Worm (Caenorhabditis elegans) whole organism, young adult: ENCODE data around the gene glb-34.

Source experiments
- F22D6.2 ChIP-seq: sonication (generic microtip); optimal IDR thresholded peaks from 2 replicates; lab custom pipeline; 2016; ENCODE audit warnings: mild to moderate bottlenecking, missing genetic modification characterization, missing compliant biosample characterization
- F23B12.7 ChIP-seq: sonication (generic microtip); optimal IDR thresholded peaks from 2 replicates; lab custom pipeline; 2017; ENCODE audit warnings: missing genetic modification characterization, mild to moderate bottlenecking, missing compliant biosample characterization, antibody characterized with exemption, moderate library complexity; ENCODE audit not compliant: insufficient read depth
- F37B4.10 ChIP-seq: fragments of 200-800 bp; sonication (Bioruptor generic); IDR thresholded peaks from 2 replicates; pipeline ENCODE4 v1.3.6; 2022; ENCODE audit warnings: missing genetic modification characterization, missing compliant biosample characterization
- F52B5.7 ChIP-seq: sonication (generic microtip); optimal IDR thresholded peaks from 2 replicates; lab custom pipeline; 2016; ENCODE audit warnings: mild to moderate bottlenecking, missing genetic modification characterization, missing compliant biosample characterization
- F55B11.4 ChIP-seq: sonication (generic microtip); optimal IDR thresholded peaks from 2 replicates; lab custom pipeline; 2016; ENCODE audit warnings: missing compliant biosample characterization, missing genetic modification characterization, borderline replicate concordance; ENCODE audit not compliant: insufficient read depth
- F57A8.1 ChIP-seq: fragments of 200-800 bp; sonication (Bioruptor generic); optimal IDR thresholded peaks from 2 replicates; lab custom pipeline; 2018; ENCODE audit warnings: mild to moderate bottlenecking, missing genetic modification characterization, moderate library complexity, missing compliant biosample characterization
- K12H6.12 ChIP-seq: fragments of 200-800 bp; sonication (Bioruptor generic); optimal IDR thresholded peaks from 2 replicates; lab custom pipeline; 2018; ENCODE audit warnings: mild to moderate bottlenecking, missing genetic modification characterization, missing compliant biosample characterization
- Y53G8AR.9 ChIP-seq: fragments of 200-800 bp; sonication (Bioruptor generic); conservative IDR thresholded peaks from 2 replicates; pipeline ENCODE4 v1.3.6; 2022; ENCODE audit warnings: missing genetic modification reagents, missing genetic modification characterization, missing compliant biosample characterization
- aptf-3 ChIP-seq: fragments of 200-800 bp; sonication (Bioruptor generic); IDR thresholded peaks from 2 replicates; pipeline ENCODE4 v1.3.6; 2022; ENCODE audit warnings: missing genetic modification characterization, missing compliant biosample characterization
- athp-1 ChIP-seq: sonication (generic microtip); optimal IDR thresholded peaks from 2 replicates; lab custom pipeline; 2017; ENCODE audit warnings: mild to moderate bottlenecking, missing genetic modification characterization, missing compliant biosample characterization
- attf-5 ChIP-seq: fragments of 200-800 bp; sonication (Bioruptor generic); optimal IDR thresholded peaks from 2 replicates; lab custom pipeline; 2018; ENCODE audit warnings: mild to moderate bottlenecking, missing genetic modification characterization, missing compliant biosample characterization
- attf-6 ChIP-seq: fragments of 200-800 bp; sonication (Bioruptor generic); IDR thresholded peaks from 2 replicates; pipeline ENCODE4 v1.3.6; 2022; ENCODE audit warnings: missing genetic modification reagents, missing genetic modification characterization, missing compliant biosample characterization
- bed-2 ChIP-seq: fragments of 200-800 bp; sonication (Bioruptor generic); IDR thresholded peaks from 2 replicates; pipeline ENCODE4 v1.3.6; 2022; ENCODE audit warnings: missing genetic modification reagents, missing genetic modification characterization, missing compliant biosample characterization
- ceh-79 ChIP-seq: sonication (generic microtip); optimal IDR thresholded peaks from 2 replicates; lab custom pipeline; 2017; ENCODE audit warnings: mild to moderate bottlenecking, missing genetic modification characterization, missing compliant biosample characterization
- ceh-91 ChIP-seq: fragments of 200-800 bp; sonication (Bioruptor generic); IDR thresholded peaks from 2 replicates; pipeline ENCODE4 v1.3.6; 2022; ENCODE audit warnings: missing genetic modification reagents, missing genetic modification characterization, missing compliant biosample characterization
- die-1 ChIP-seq: sonication (generic microtip); optimal IDR thresholded peaks from 2 replicates; lab custom pipeline; 2016; ENCODE audit warnings: missing genotype, mild to moderate bottlenecking, missing genetic modification characterization, missing compliant biosample characterization
- egl-44 ChIP-seq: fragments of 200-800 bp; sonication (Bioruptor generic); IDR thresholded peaks from 2 replicates; pipeline ENCODE4 v1.3.6; 2022; ENCODE audit warnings: missing genetic modification reagents, missing genetic modification characterization, missing compliant biosample characterization
- egrh-3 ChIP-seq: fragments of 200-800 bp; sonication (Bioruptor generic); IDR thresholded peaks from 2 replicates; pipeline ENCODE4 v1.3.6; 2022; ENCODE audit warnings: missing genetic modification reagents, missing genetic modification characterization, missing compliant biosample characterization
- ekl-4 ChIP-seq: fragments of 200-800 bp; sonication (Bioruptor generic); IDR thresholded peaks from 2 replicates; pipeline ENCODE4 v1.3.6; 2022; ENCODE audit warnings: missing genetic modification reagents, missing genetic modification characterization, missing compliant biosample characterization
- ets-4 ChIP-seq: fragments of 200-800 bp; sonication (Bioruptor generic); optimal IDR thresholded peaks from 2 replicates; lab custom pipeline; 2018; ENCODE audit warnings: mild to moderate bottlenecking, missing genetic modification characterization, missing compliant biosample characterization
- fkh-3 ChIP-seq: sonication (generic microtip); optimal IDR thresholded peaks from 2 replicates; lab custom pipeline; 2016; ENCODE audit warnings: mild to moderate bottlenecking, missing genetic modification characterization, missing compliant biosample characterization
- gei-17 ChIP-seq: fragments of 200-800 bp; sonication (Bioruptor generic); optimal IDR thresholded peaks from 2 replicates; lab custom pipeline; 2018; ENCODE audit warnings: mild to moderate bottlenecking, missing genetic modification characterization, missing compliant biosample characterization
- hlh-26 ChIP-seq: fragments of 200-800 bp; sonication (Bioruptor generic); conservative IDR thresholded peaks from 2 replicates; pipeline ENCODE4 v1.3.6; 2022; ENCODE audit warnings: missing genetic modification reagents, missing genetic modification characterization, missing compliant biosample characterization
- hrde-1 ChIP-seq: sonication (generic microtip); optimal IDR thresholded peaks from 2 replicates; lab custom pipeline; 2016; ENCODE audit warnings: missing genetic modification characterization, mild to moderate bottlenecking, missing compliant biosample characterization, moderate library complexity, missing genotype, missing genetic modification reagents, borderline replicate concordance
- hsf-1 ChIP-seq: fragments of 200-800 bp; sonication (Bioruptor generic); IDR thresholded peaks from 2 replicates; pipeline ENCODE4 v1.3.6; 2022; ENCODE audit warnings: missing genetic modification reagents, missing genetic modification characterization, missing compliant biosample characterization
- lin-26 ChIP-seq: fragments of 200-800 bp; sonication (Bioruptor generic); IDR thresholded peaks from 2 replicates; pipeline ENCODE4 v1.3.6; 2022; ENCODE audit warnings: missing genetic modification reagents, missing genetic modification characterization, missing compliant biosample characterization
- lin-40 ChIP-seq: sonication (generic microtip); optimal IDR thresholded peaks from 2 replicates; lab custom pipeline; 2016; ENCODE audit warnings: missing genetic modification characterization, mild to moderate bottlenecking, missing compliant biosample characterization, missing genotype, missing genetic modification reagents
- madf-10 ChIP-seq: sonication (generic microtip); optimal IDR thresholded peaks from 2 replicates; lab custom pipeline; 2016; ENCODE audit warnings: mild to moderate bottlenecking, missing genetic modification characterization, missing compliant biosample characterization
- madf-3 ChIP-seq: fragments of 200-800 bp; sonication (Bioruptor generic); IDR thresholded peaks from 2 replicates; pipeline ENCODE4 v1.3.6; 2022; ENCODE audit warnings: missing genetic modification reagents, missing genetic modification characterization, missing compliant biosample characterization
- madf-8 ChIP-seq: fragments of 200-800 bp; sonication (Bioruptor generic); conservative IDR thresholded peaks from 2 replicates; pipeline ENCODE4 v1.3.6; 2022; ENCODE audit warnings: missing genetic modification reagents, missing genetic modification characterization, missing compliant biosample characterization
- mel-28 ChIP-seq: sonication (generic microtip); optimal IDR thresholded peaks from 2 replicates; lab custom pipeline; 2016; ENCODE audit warnings: borderline replicate concordance, mild to moderate bottlenecking, missing genetic modification characterization, missing compliant biosample characterization
- mes-4 ChIP-seq: sonication (generic microtip); optimal IDR thresholded peaks from 2 replicates; lab custom pipeline; 2016; ENCODE audit warnings: missing genotype, missing genetic modification characterization, missing compliant biosample characterization
- nfyb-1 ChIP-seq: fragments of 200-800 bp; sonication (Bioruptor generic); IDR thresholded peaks from 2 replicates; pipeline ENCODE4 v1.3.6; 2022; ENCODE audit warnings: missing genetic modification reagents, missing genetic modification characterization, missing compliant biosample characterization
- nhr-27 ChIP-seq: fragments of 200-800 bp; sonication (Bioruptor generic); optimal IDR thresholded peaks from 2 replicates; lab custom pipeline; 2018; ENCODE audit warnings: mild to moderate bottlenecking, missing genetic modification characterization, moderate library complexity, missing compliant biosample characterization
- pbrm-1 ChIP-seq: fragments of 200-800 bp; sonication (Bioruptor generic); IDR thresholded peaks from 2 replicates; pipeline ENCODE4 v1.3.6; 2022; ENCODE audit warnings: missing genetic modification reagents, missing genetic modification characterization, missing compliant biosample characterization
- rpc-1 ChIP-seq, 2 experiments: fragments of 150-350 bp in 1 of 2; sonication (generic microtip) in 1 of 2; optimal IDR thresholded peaks; 2 replicates each; lab custom pipeline; 2014 to 2018; ENCODE audit warnings: missing biosample characterization in 1 of 2, missing genetic modification characterization in 1 of 2, missing genetic modification reagents in 1 of 2, missing genotype in 1 of 2
- sea-2 ChIP-seq: fragments of 200-800 bp; sonication (Bioruptor generic); IDR thresholded peaks from 2 replicates; pipeline ENCODE4 v1.3.6; 2022; ENCODE audit warnings: missing genetic modification characterization, missing compliant biosample characterization
- snpc-3.4 ChIP-seq: sonication (generic microtip); optimal IDR thresholded peaks from 2 replicates; lab custom pipeline; 2017; ENCODE audit warnings: missing genetic modification characterization, mild to moderate bottlenecking, missing compliant biosample characterization, antibody characterized with exemption, moderate library complexity, missing genotype, missing genetic modification reagents
- tbp1 ChIP-seq: fragments of 200-800 bp; sonication (Bioruptor generic); optimal IDR thresholded peaks from 2 replicates; lab custom pipeline; 2018; ENCODE audit warnings: mild to moderate bottlenecking, missing genetic modification characterization, missing compliant biosample characterization
- tlf-1 ChIP-seq: fragments of 200-800 bp; sonication (Bioruptor generic); optimal IDR thresholded peaks from 2 replicates; lab custom pipeline; 2018; ENCODE audit warnings: mild to moderate bottlenecking, missing genetic modification characterization, missing compliant biosample characterization
- unc-62 ChIP-seq: fragments of 150-350 bp; optimal IDR thresholded peaks from 2 replicates; lab custom pipeline; 2014; ENCODE audit warnings: missing biosample characterization, missing genetic modification reagents, missing genetic modification characterization
- xnd-1 ChIP-seq: sonication (generic microtip); optimal IDR thresholded peaks from 2 replicates; lab custom pipeline; 2016; ENCODE audit warnings: missing genotype, missing genetic modification reagents, missing genetic modification characterization, missing compliant biosample characterization
- zfh-2 ChIP-seq: fragments of 200-800 bp; sonication (Bioruptor generic); conservative IDR thresholded peaks from 2 replicates; pipeline ENCODE4 v1.3.6; 2022; ENCODE audit warnings: missing genetic modification reagents, missing genetic modification characterization, missing compliant biosample characterization
- ztf-18 ChIP-seq: sonication (generic microtip); optimal IDR thresholded peaks from 2 replicates; lab custom pipeline; 2016; ENCODE audit warnings: missing genotype, mild to moderate bottlenecking, missing genetic modification characterization, missing compliant biosample characterization
- ztf-26 ChIP-seq: sonication (generic microtip); optimal IDR thresholded peaks from 2 replicates; lab custom pipeline; 2017; ENCODE audit warnings: missing genetic modification characterization, missing compliant biosample characterization

glb-34 gene

DNA sequence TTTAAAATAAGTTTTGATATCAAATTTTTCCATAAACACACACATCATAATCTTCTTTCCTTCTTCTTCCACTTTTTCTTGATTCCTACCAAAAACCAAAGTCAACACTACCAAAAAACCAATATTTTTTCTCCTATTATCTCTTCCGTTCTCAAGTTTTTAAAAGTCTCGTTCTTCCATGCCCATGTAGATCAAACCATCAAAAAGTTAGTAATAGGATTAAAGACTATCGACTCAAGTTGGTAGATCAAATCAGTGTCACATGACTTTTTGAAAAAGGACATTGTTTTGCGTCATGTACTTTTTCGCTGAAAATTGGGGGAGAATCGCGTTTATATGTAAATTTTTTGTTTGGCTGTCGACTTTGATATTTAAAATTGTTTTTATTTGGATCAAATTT lies 30.5 kb upstream of the glb-34 start:
- TF ChIP-seq snpc-3.4 = no peak
- TF ChIP-seq nhr-27 = no peak
- no peak for TF ChIP-seq K12H6.12
- no peak for TF ChIP-seq egrh-3 (GFP tag; lab: Robert Waterston, UW)
- TF ChIP-seq tbp1 (GFP tag; lab: Kevin White, UChicago) = no peak
- TF ChIP-seq hrde-1 (tag; lab: Kevin White, UChicago) = no peak
- no peak for TF ChIP-seq F57A8.1
- no peak for TF ChIP-seq madf-3 (GFP tag; lab: Robert Waterston, UW)
- no peak for TF ChIP-seq egl-44
- no peak for TF ChIP-seq Y53G8AR.9 (GFP tag; lab: Robert Waterston, UW)
- TF ChIP-seq madf-8 = no peak
- TF ChIP-seq mes-4 (tag; lab: Kevin White, UChicago) = no peak
- TF ChIP-seq ceh-79 (tag; lab: Kevin White, UChicago) = no peak
- TF ChIP-seq F23B12.7 (tag; lab: Kevin White, UChicago) = no peak
- TF ChIP-seq athp-1 (tag; lab: Kevin White, UChicago) = no peak
- TF ChIP-seq bed-2 (GFP tag; lab: Robert Waterston, UW) = no peak
- TF ChIP-seq sea-2 = no peak
- no peak for TF ChIP-seq fkh-3 (tag; lab: Kevin White, UChicago)
- no peak for TF ChIP-seq aptf-3 (GFP tag; lab: Robert Waterston, UW)

DNA sequence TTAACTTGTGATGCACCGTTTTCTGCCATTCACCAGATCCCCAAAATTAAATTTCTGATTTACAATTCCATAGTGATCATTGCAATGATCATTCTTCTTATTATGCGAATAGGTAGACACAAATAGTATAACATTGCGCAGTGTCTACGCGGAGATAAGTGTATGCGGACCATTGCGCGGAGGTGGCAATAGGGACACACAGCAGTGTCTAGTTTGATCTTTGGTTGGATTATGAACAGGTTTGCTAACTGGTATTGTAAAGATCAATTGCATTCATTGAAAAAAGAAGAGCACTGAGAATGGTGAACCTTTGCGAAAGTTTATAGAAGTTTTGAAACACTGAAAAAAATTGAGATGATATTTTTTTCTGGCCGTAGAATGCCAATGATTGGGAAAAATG lies 26.8 kb upstream of the glb-34 start:
- 0 out of 2 replicates have a peak, but pooled peaks have one; percentile 14 for TF ChIP-seq attf-6
- TF ChIP-seq ceh-91 (GFP tag; lab: Robert Waterston, UW) = no peak

DNA sequence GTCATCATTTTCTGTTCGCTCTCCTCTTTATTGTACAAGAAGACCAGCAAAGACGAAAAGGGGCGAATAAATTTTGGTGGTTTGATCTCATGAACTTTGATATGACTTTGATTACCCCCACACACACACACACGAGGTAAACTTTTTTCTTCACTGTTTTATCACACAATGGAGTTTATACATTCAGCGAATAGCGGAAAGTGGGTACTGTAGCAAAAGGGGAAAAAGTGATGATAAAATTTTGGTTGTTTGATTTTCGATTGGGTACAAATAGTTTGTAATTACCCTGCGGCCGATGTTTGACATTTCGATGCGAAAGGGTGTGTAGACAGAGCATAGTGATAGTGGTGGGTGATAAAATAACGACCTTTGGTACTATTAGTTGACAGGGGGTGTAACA lies 21.7 kb upstream of the glb-34 start:
- TF ChIP-seq ztf-26 = peak; percentile 89
- peak; percentile 80 for TF ChIP-seq F22D6.2 (tag; lab: Kevin White, UChicago)
- peak; percentile 46 for TF ChIP-seq tbp1 (GFP tag; lab: Kevin White, UChicago)
- no peak for TF ChIP-seq F52B5.7 (tag; lab: Kevin White, UChicago)
- no peak for TF ChIP-seq F37B4.10 (GFP tag; lab: Robert Waterston, UW)
- no peak for TF ChIP-seq F55B11.4
- no peak; the same call in 1 of the 2 replicates for TF ChIP-seq nfyb-1 (GFP tag; lab: Robert Waterston, UW)
- no peak for TF ChIP-seq ekl-4 (GFP tag; lab: Robert Waterston, UW)
- TF ChIP-seq hsf-1 (GFP tag; lab: Robert Waterston, UW) = no peak
- no peak for TF ChIP-seq nhr-27
- peak; percentile 75 for TF ChIP-seq tlf-1 (GFP tag; lab: Kevin White, UChicago)
- TF ChIP-seq madf-8 = no peak
- TF ChIP-seq gei-17 (GFP tag; lab: Kevin White, UChicago) = no peak
- TF ChIP-seq madf-10 (tag; lab: Kevin White, UChicago) = peak; percentile 75
- TF ChIP-seq die-1 = no peak
- TF ChIP-seq F23B12.7 (tag; lab: Kevin White, UChicago) = peak; percentile 54
- 0 out of 2 replicates have a peak, but pooled peaks have one; percentile 28 for TF ChIP-seq pbrm-1 (GFP tag; lab: Robert Waterston, UW)
- TF ChIP-seq mel-28 = no peak
- no peak for TF ChIP-seq attf-5 (GFP tag; lab: Kevin White, UChicago)
- TF ChIP-seq ets-4 (GFP tag; lab: Kevin White, UChicago) = peak; percentile 58
- TF ChIP-seq unc-62 (GFP tag; lab: Kevin White, UChicago) = no peak
- TF ChIP-seq egl-44 = no peak; the same call in 1 of the 2 replicates
- no peak for TF ChIP-seq hlh-26
- no peak for TF ChIP-seq attf-6
- TF ChIP-seq K12H6.12 = no peak
- no peak for TF ChIP-seq rpc-1 (optimal IDR thresholded peaks at IDR 0.05; lab: Kevin White, UChicago)
- no peak for TF ChIP-seq rpc-1 (tag; optimal IDR thresholded peaks at IDR 0.05; lab: Kevin White, UChicago)
- no peak for TF ChIP-seq ztf-18
- TF ChIP-seq lin-26 (GFP tag; lab: Robert Waterston, UW) = no peak
- TF ChIP-seq fkh-3 (tag; lab: Kevin White, UChicago) = no peak
- no peak for TF ChIP-seq zfh-2 (GFP tag; lab: Robert Waterston, UW)
- TF ChIP-seq lin-40 (tag; lab: Kevin White, UChicago) = peak; percentile 94
- no peak for TF ChIP-seq xnd-1 (tag; lab: Kevin White, UChicago)
